Worm (Caenorhabditis elegans) whole organism, midembryonic: ENCODE data around the gene lbp-7.

Experiments used
- T22C8.4 ChIP-seq: fragments of 200-800 bp; sonication (Bioruptor generic); IDR thresholded peaks from 2 replicates; pipeline ENCODE4 v1.3.6; 2022; ENCODE audit warnings: missing genetic modification characterization, missing compliant biosample characterization
- cog-1 ChIP-seq: sonication (generic microtip); optimal IDR thresholded peaks from 2 replicates; lab custom pipeline; 2016; ENCODE audit warnings: missing genetic modification characterization, missing compliant biosample characterization
- flt-1 ChIP-seq: fragments of 200-800 bp; sonication (Bioruptor generic); IDR thresholded peaks from 2 replicates; pipeline ENCODE4 v1.3.6; 2022; ENCODE audit warnings: missing genetic modification characterization, missing compliant biosample characterization
- klf-2 ChIP-seq: fragments of 200-800 bp; sonication (Bioruptor generic); conservative IDR thresholded peaks from 2 replicates; pipeline ENCODE4 v1.3.6; 2022; ENCODE audit warnings: missing genetic modification reagents, missing genetic modification characterization, missing compliant biosample characterization
- med-1 ChIP-seq: sonication (generic microtip); optimal IDR thresholded peaks from 2 replicates; lab custom pipeline; 2017; ENCODE audit warnings: missing genetic modification characterization, mild to moderate bottlenecking, missing compliant biosample characterization, antibody characterized with exemption, missing genetic modification reagents; ENCODE audit not compliant: insufficient read depth
- ref-1 ChIP-seq: fragments of 200-800 bp; sonication (Bioruptor generic); conservative IDR thresholded peaks from 2 replicates; pipeline ENCODE4 v1.3.6; 2022; ENCODE audit warnings: missing genetic modification reagents, missing genetic modification characterization, missing compliant biosample characterization
- tab-1 ChIP-seq: fragments of 200-800 bp; sonication (Bioruptor generic); IDR thresholded peaks from 2 replicates; pipeline ENCODE4 v1.3.6; 2022; ENCODE audit warnings: missing genetic modification characterization, missing compliant biosample characterization
- ztf-23 ChIP-seq: fragments of 200-800 bp; sonication (Bioruptor generic); IDR thresholded peaks from 2 replicates; pipeline ENCODE4 v1.3.6; 2022; ENCODE audit warnings: missing genetic modification reagents, missing genetic modification characterization, missing compliant biosample characterization
- ztf-29 ChIP-seq: fragments of 200-800 bp; sonication (Bioruptor generic); IDR thresholded peaks from 2 replicates; pipeline ENCODE4 v1.3.6; 2022; ENCODE audit warnings: missing genetic modification reagents, missing genetic modification characterization, missing compliant biosample characterization

lbp-7 gene

DNA sequence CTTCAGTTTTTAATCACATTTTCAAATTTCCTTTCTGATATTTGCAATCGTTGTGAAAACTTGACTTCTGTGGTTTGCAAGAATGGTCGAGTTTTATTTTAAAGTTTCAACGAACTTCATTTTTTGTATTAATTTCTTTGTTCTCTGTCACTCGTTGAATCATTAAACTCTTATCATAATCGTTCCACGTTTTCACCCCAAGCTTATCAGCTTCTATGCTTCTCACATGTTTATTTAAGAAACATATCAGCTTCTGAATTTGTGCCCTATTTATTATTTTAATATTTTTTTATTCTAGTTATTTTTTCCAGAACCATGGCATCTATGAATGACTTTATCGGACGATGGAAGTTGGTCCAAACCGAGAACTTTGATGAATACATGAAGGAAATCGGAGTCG is at the start of gene lbp-7:
Gene lbp-7, plus strand, starts transcription at position 312 of the 400 bp plus-strand sequence.
- TF ChIP-seq ztf-23 (GFP tag; lab: Robert Waterston, UW) (no peak), flt-1 (GFP tag; lab: Robert Waterston, UW) (no peak), cog-1 (no peak), ztf-29 (no peak), klf-2 (GFP tag; lab: Robert Waterston, UW) (no peak), tab-1 (GFP tag; lab: Robert Waterston, UW) (no peak), ref-1 (GFP tag; lab: Robert Waterston, UW) (no peak), T22C8.4 (no peak), med-1 (GFP tag; lab: Kevin White, UChicago) (no peak)

- no peak for TF ChIP-seq flt-1 (GFP tag; lab: Robert Waterston, UW)
- TF ChIP-seq ref-1 (GFP tag; lab: Robert Waterston, UW): no peak
- TF ChIP-seq T22C8.4: no peak
- no peak for TF ChIP-seq ztf-23 (GFP tag; lab: Robert Waterston, UW)
- no peak for TF ChIP-seq tab-1 (GFP tag; lab: Robert Waterston, UW)
- no peak for TF ChIP-seq cog-1
- no peak for TF ChIP-seq med-1 (GFP tag; lab: Kevin White, UChicago)
- TF ChIP-seq klf-2 (GFP tag; lab: Robert Waterston, UW): no peak
- TF ChIP-seq ztf-29: no peak
Observed at ce11 chrV:13830813-13831212, 48.5 kb upstream of the lbp-7 start, which contains the start of gene str-165. Gene str-165 (plus strand): TSS chrV:13831113.

DNA sequence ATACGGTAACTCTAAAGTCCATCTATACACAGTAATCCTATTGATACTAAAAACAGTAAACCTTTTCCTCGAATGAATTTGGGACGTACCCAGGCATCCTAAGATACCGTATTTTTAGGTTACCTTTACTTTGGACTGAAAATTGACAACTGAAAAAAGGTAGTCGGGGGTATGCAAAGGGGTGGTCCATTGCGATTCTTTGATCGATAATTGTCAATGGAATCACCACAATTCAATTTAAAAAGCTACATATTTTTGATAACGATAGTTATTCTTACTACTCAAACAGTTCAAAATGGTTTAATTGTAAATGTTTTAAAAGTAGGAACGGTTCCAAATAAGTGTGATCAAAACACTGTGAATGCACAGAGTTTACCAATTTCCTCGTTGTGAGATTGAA is 45.4 kb upstream of the lbp-7 start, which contains the start of gene srx-129:
Gene srx-129, plus strand, starts transcription at position 301 of the 400 bp plus-strand sequence.
- TF ChIP-seq T22C8.4 (no peak), ztf-29 (no peak), flt-1 (GFP tag; lab: Robert Waterston, UW) (no peak), klf-2 (GFP tag; lab: Robert Waterston, UW) (no peak), ref-1 (GFP tag; lab: Robert Waterston, UW) (no peak), med-1 (GFP tag; lab: Kevin White, UChicago) (no peak), ztf-23 (GFP tag; lab: Robert Waterston, UW) (no peak), tab-1 (GFP tag; lab: Robert Waterston, UW) (no peak), cog-1 (no peak)

ce11 chrV:13837173-13837572 is 42.2 kb upstream of the lbp-7 start, which contains the start of gene srx-128:
Gene srx-128 (plus strand): TSS chrV:13837473.
- TF ChIP-seq ztf-29 (no peak), klf-2 (GFP tag; lab: Robert Waterston, UW) (no peak), T22C8.4 (no peak), ztf-23 (GFP tag; lab: Robert Waterston, UW) (no peak), tab-1 (GFP tag; lab: Robert Waterston, UW) (no peak), med-1 (GFP tag; lab: Kevin White, UChicago) (no peak), ref-1 (GFP tag; lab: Robert Waterston, UW) (no peak), flt-1 (GFP tag; lab: Robert Waterston, UW) (no peak), cog-1 (no peak)

- no peak for TF ChIP-seq ztf-29
- TF ChIP-seq ref-1 (GFP tag; lab: Robert Waterston, UW): no peak
- TF ChIP-seq flt-1 (GFP tag; lab: Robert Waterston, UW): no peak
- no peak for TF ChIP-seq T22C8.4
- TF ChIP-seq klf-2 (GFP tag; lab: Robert Waterston, UW): no peak
- TF ChIP-seq tab-1 (GFP tag; lab: Robert Waterston, UW): no peak
- no peak for TF ChIP-seq cog-1
- no peak for TF ChIP-seq ztf-23 (GFP tag; lab: Robert Waterston, UW)
- TF ChIP-seq med-1 (GFP tag; lab: Kevin White, UChicago): no peak
Observed at ce11 chrV:13839433-13839832, 39.9 kb upstream of the lbp-7 start, which contains the start of gene F55B12.10. Gene F55B12.10 (plus strand): TSS chrV:13839733.

DNA sequence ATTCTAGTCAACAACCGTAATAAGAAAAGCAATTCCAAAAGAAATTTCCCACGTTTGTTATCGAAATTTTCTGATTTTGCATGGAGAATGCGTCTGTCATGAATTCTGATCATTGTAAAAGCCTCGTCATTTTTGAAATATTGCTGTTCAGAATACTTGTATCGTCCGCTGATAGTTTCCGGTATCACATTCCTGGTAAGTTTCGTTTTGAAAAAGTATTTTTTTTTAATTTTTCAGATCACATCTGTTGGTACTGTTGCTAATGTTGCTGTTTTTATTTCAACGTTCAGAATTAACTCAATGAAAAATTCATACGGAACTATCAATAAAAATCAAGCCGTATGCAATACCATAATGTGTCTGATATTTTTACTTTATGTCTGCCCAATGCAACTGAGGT is 38.4 kb upstream of the lbp-7 start, which contains the start of gene srx-17:
Gene srx-17, plus strand, starts transcription at position 301 of the 400 bp plus-strand sequence.
- TF ChIP-seq cog-1 (no peak), tab-1 (GFP tag; lab: Robert Waterston, UW) (no peak), ztf-29 (no peak), ref-1 (GFP tag; lab: Robert Waterston, UW) (no peak)

ce11 chrV:13843147-13843546 is 36.2 kb upstream of the lbp-7 start, which contains the start of gene srx-130:
Gene srx-130 (plus strand): TSS chrV:13843447.
- TF ChIP-seq flt-1 (GFP tag; lab: Robert Waterston, UW): no peak
- no peak for TF ChIP-seq ref-1 (GFP tag; lab: Robert Waterston, UW)
- no peak for TF ChIP-seq klf-2 (GFP tag; lab: Robert Waterston, UW)
- TF ChIP-seq med-1 (GFP tag; lab: Kevin White, UChicago): no peak
- TF ChIP-seq cog-1: no peak
- TF ChIP-seq ztf-23 (GFP tag; lab: Robert Waterston, UW): no peak
- no peak for TF ChIP-seq T22C8.4
- TF ChIP-seq ztf-29: no peak
- TF ChIP-seq tab-1 (GFP tag; lab: Robert Waterston, UW): no peak

DNA sequence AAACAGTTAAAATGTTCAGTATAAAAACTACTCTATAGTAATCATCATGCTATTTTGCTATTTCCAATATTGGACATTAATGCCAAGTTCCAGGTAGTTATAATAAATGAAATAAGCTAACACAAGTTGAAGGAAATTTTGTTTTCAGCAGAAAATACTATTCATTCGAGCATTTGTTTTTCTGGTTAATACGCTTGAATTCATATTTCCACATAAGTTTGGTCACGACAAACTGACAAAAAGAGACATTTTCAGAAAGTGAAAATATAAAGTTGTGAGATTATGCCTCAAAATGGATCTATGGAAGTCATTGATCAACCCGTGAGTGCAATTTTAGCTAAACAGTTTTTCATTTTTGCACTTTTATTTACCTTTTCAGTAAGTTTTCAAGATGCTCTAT is 34.2 kb upstream of the lbp-7 start, which contains the start of gene srx-131:
Gene srx-131, plus strand, starts transcription at position 301 of the 400 bp plus-strand sequence.
- TF ChIP-seq tab-1 (GFP tag; lab: Robert Waterston, UW) (no peak), med-1 (GFP tag; lab: Kevin White, UChicago) (no peak), ztf-29 (no peak), flt-1 (GFP tag; lab: Robert Waterston, UW) (no peak), cog-1 (no peak), ztf-23 (GFP tag; lab: Robert Waterston, UW) (no peak), klf-2 (GFP tag; lab: Robert Waterston, UW) (no peak), ref-1 (GFP tag; lab: Robert Waterston, UW) (no peak), T22C8.4 (no peak)

DNA sequence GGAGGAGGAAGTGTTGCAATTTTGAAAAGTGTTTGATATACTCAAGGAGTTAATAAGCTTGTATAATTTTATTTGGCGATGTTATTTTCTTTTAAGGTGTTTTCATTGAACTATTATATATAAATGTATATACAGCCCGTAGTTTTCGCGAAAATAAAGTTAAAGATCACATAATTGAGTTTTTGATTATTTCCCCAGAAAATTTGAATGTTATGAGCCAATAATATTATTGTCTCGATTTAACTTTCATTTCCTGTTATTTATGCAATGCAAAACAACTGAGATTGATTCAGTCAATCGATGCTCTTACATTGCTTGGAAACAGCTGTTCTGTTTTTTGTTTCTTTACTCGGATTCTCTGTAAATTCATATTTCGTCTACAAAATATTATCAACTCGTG is 31.0 kb upstream of the lbp-7 start, which contains the start of gene srx-133:
Gene srx-133, plus strand, starts transcription at position 301 of the 400 bp plus-strand sequence.
- no peak for TF ChIP-seq ztf-29
- no peak for TF ChIP-seq ztf-23 (GFP tag; lab: Robert Waterston, UW)
- no peak for TF ChIP-seq flt-1 (GFP tag; lab: Robert Waterston, UW)
- no peak for TF ChIP-seq ref-1 (GFP tag; lab: Robert Waterston, UW)
- no peak for TF ChIP-seq tab-1 (GFP tag; lab: Robert Waterston, UW)
- no peak for TF ChIP-seq klf-2 (GFP tag; lab: Robert Waterston, UW)
- no peak for TF ChIP-seq T22C8.4
- no peak for TF ChIP-seq cog-1
- TF ChIP-seq med-1 (GFP tag; lab: Kevin White, UChicago): no peak
